Worm (Caenorhabditis elegans): ENCODE results near the gene nhr-11.

ce11 chrIV:9117700-9118099 is 47.9 kb downstream of the nhr-11 start:
- TF ChIP-seq hlh-4 (tag; optimal IDR thresholded peaks at IDR 0.05): no peak
- no peak for TF ChIP-seq zag-1 (tag; optimal IDR thresholded peaks at IDR 0.05)
- no peak for TF ChIP-seq blmp-1 (tag; optimal IDR thresholded peaks at IDR 0.05)
- no peak for TF ChIP-seq elt-3 (tag; optimal IDR thresholded peaks at IDR 0.05)
- TF ChIP-seq F16B12.6 (tag; optimal IDR thresholded peaks at IDR 0.05): no peak
- no peak for TF ChIP-seq nhr-237 (tag; optimal IDR thresholded peaks at IDR 0.05)
- TF ChIP-seq rnt-1 (tag; optimal IDR thresholded peaks at IDR 0.05): no peak
- TF ChIP-seq nhr-77 (tag; optimal IDR thresholded peaks at IDR 0.05): no peak
- no peak for TF ChIP-seq unc-62 (GFP tag; optimal IDR thresholded peaks at IDR 0.05)
- TF ChIP-seq ceh-88 (GFP tag; IDR thresholded peaks at IDR 0.05): no peak
- TF ChIP-seq unc-86 (tag; optimal IDR thresholded peaks at IDR 0.05): no peak
- TF ChIP-seq egl-27 (tag; optimal IDR thresholded peaks at IDR 0.05): no peak
- no peak for TF ChIP-seq unc-130 (tag; optimal IDR thresholded peaks at IDR 0.05)
- TF ChIP-seq sox-4 (tag; optimal IDR thresholded peaks at IDR 0.05): no peak
